Worm (Caenorhabditis elegans) whole organism, midembryonic: ENCODE data around the gene nduc-2.

Source experiments
- T22C8.4 ChIP-seq: fragments of 200-800 bp; sonication (Bioruptor generic); IDR thresholded peaks from 2 replicates; pipeline ENCODE4 v1.3.6; 2022; ENCODE audit warnings: missing genetic modification characterization, missing compliant biosample characterization
- cog-1 ChIP-seq: sonication (generic microtip); optimal IDR thresholded peaks from 2 replicates; lab custom pipeline; 2016; ENCODE audit warnings: missing genetic modification characterization, missing compliant biosample characterization
- flt-1 ChIP-seq: fragments of 200-800 bp; sonication (Bioruptor generic); IDR thresholded peaks from 2 replicates; pipeline ENCODE4 v1.3.6; 2022; ENCODE audit warnings: missing genetic modification characterization, missing compliant biosample characterization
- klf-2 ChIP-seq: fragments of 200-800 bp; sonication (Bioruptor generic); conservative IDR thresholded peaks from 2 replicates; pipeline ENCODE4 v1.3.6; 2022; ENCODE audit warnings: missing genetic modification reagents, missing genetic modification characterization, missing compliant biosample characterization
- med-1 ChIP-seq: sonication (generic microtip); optimal IDR thresholded peaks from 2 replicates; lab custom pipeline; 2017; ENCODE audit warnings: missing genetic modification characterization, mild to moderate bottlenecking, missing compliant biosample characterization, antibody characterized with exemption, missing genetic modification reagents; ENCODE audit not compliant: insufficient read depth
- ref-1 ChIP-seq: fragments of 200-800 bp; sonication (Bioruptor generic); conservative IDR thresholded peaks from 2 replicates; pipeline ENCODE4 v1.3.6; 2022; ENCODE audit warnings: missing genetic modification reagents, missing genetic modification characterization, missing compliant biosample characterization
- ztf-23 ChIP-seq: fragments of 200-800 bp; sonication (Bioruptor generic); IDR thresholded peaks from 2 replicates; pipeline ENCODE4 v1.3.6; 2022; ENCODE audit warnings: missing genetic modification reagents, missing genetic modification characterization, missing compliant biosample characterization
- ztf-29 ChIP-seq: fragments of 200-800 bp; sonication (Bioruptor generic); IDR thresholded peaks from 2 replicates; pipeline ENCODE4 v1.3.6; 2022; ENCODE audit warnings: missing genetic modification reagents, missing genetic modification characterization, missing compliant biosample characterization

ce11 chrIII:2836339-2836738 lies 49.7 kb downstream of the nduc-2 start, which contains the start of gene josd-1:
- TF ChIP-seq cog-1 (no peak), klf-2 (GFP tag; lab: Robert Waterston, UW) (no peak), T22C8.4 (GFP tag; lab: Robert Waterston, UW) (no peak; the same call in 1 of the 2 replicates), med-1 (GFP tag; lab: Kevin White, UChicago) (no peak), flt-1 (GFP tag; lab: Robert Waterston, UW) (no peak), ztf-23 (GFP tag; lab: Robert Waterston, UW) (no peak), ref-1 (GFP tag; lab: Robert Waterston, UW) (no peak), ztf-29 (GFP tag; lab: Robert Waterston, UW) (no peak)
